Fruit fly (Drosophila melanogaster) whole organism, embryonic: ENCODE results near the gene Torsin.
A peak's percentile ranks its signal among the peaks of the same experiment; 100 is the strongest.

Experiments
- Atf6 ChIP-seq: fragments of 200-800 bp; sonication (Bioruptor generic); IDR thresholded peaks from 2 replicates; pipeline ENCODE4 v1.3.6; 2022; ENCODE audit warnings: missing biosample characterization, missing genetic modification characterization
- CG16863 ChIP-seq: fragments of 200-800 bp; sonication (Bioruptor generic); optimal IDR thresholded peaks from 3 replicates; lab custom pipeline; 2016; ENCODE audit warnings: missing biosample characterization, missing genetic modification characterization
- Gug ChIP-seq: fragments of 200-800 bp; sonication (Bioruptor generic); IDR thresholded peaks from 4 replicates; pipeline ENCODE4 v1.3.6; 2022; ENCODE audit warnings: missing biosample characterization, missing genetic modification characterization
- YL-1 ChIP-seq: fragments of 200-800 bp; sonication (Bioruptor generic); optimal IDR thresholded peaks from 3 replicates; lab custom pipeline; 2017; ENCODE audit warnings: missing biosample characterization, mild to moderate bottlenecking, missing genetic modification characterization
- crol ChIP-seq: fragments of 200-800 bp; sonication (Bioruptor generic); IDR thresholded peaks from 2 replicates; pipeline ENCODE4 v1.3.6; 2022; ENCODE audit warnings: missing biosample characterization, missing genetic modification characterization
- dimm ChIP-seq: fragments of 200-800 bp; sonication (Bioruptor generic); IDR thresholded peaks from 2 replicates; pipeline ENCODE4 v1.3.6; 2022; ENCODE audit warnings: missing biosample characterization, missing genetic modification characterization

DNA sequence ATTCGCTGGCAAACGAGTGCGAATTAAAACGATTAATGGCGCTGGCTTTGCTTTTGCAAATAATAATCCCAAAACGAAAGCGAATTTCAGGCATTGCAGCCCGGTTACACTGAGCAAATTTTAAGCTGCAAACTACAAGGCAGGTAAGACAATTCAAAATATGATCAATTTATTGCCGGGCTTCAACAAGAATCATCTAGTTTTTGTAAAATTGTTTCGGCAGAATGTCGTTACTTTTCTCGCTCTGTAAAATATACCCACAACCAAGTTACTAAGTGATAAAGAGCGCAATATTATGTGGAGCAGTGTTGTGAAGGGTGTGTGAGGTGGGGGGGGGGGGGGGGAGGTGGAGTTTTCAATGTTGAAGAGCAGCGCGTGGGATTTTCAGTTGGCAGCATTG is 34.9 kb downstream of the Torsin start:
- TF ChIP-seq dimm (GFP tag; lab: Robert Waterston, UW) = no peak
- no peak for TF ChIP-seq YL-1
- TF ChIP-seq Gug = no peak
- no peak for TF ChIP-seq Atf6 (GFP tag; lab: Robert Waterston, UW)
- no peak for TF ChIP-seq CG16863
- TF ChIP-seq crol (GFP tag; lab: Robert Waterston, UW) = peak; percentile 52
